Worm (Caenorhabditis elegans): ENCODE results near the gene T05G5.1.

The T05G5.1 gene

ce11 chrIII:9697886-9698285 lies 45.3 kb downstream of the T05G5.1 start:
- TF ChIP-seq zag-1 (tag; optimal IDR thresholded peaks at IDR 0.05) (no peak), blmp-1 (tag; optimal IDR thresholded peaks at IDR 0.05) (peak; percentile 54), aha-1 (tag; optimal IDR thresholded peaks at IDR 0.05) (no peak), lin-35 (GFP tag; optimal IDR thresholded peaks at IDR 0.05) (peak in 1 of 2 experiments; percentile 29), snu-23 (GFP tag; optimal IDR thresholded peaks at IDR 0.05) (no peak), rnt-1 (tag; optimal IDR thresholded peaks at IDR 0.05) (peak; percentile 29), nhr-85 (tag) (peak; percentile 65), swsn-7 (tag; optimal IDR thresholded peaks at IDR 0.05) (no peak)

- TF ChIP-seq nhr-85 (tag), result no peak
- no peak for TF ChIP-seq zag-1 (tag; optimal IDR thresholded peaks at IDR 0.05)
- peak; percentile 78 for TF ChIP-seq snu-23 (GFP tag; optimal IDR thresholded peaks at IDR 0.05)
- peak; percentile 60 for TF ChIP-seq nhr-20 (tag; optimal IDR thresholded peaks at IDR 0.05)
- TF ChIP-seq pag-3 (tag; optimal IDR thresholded peaks at IDR 0.05; ENCODE audit: borderline replicate concordance, insufficient read depth), result no peak
- TF ChIP-seq ets-5 (GFP tag; IDR thresholded peaks at IDR 0.05), result no peak
- peak; percentile 68 for TF ChIP-seq swsn-7 (tag; optimal IDR thresholded peaks at IDR 0.05)
- peak; percentile 59 for TF ChIP-seq nhr-47 (tag; optimal IDR thresholded peaks at IDR 0.05)
- peak; percentile 76 for TF ChIP-seq nhr-71 (tag; optimal IDR thresholded peaks at IDR 0.05)
- peak; percentile 42 for TF ChIP-seq dsc-1 (tag; optimal IDR thresholded peaks at IDR 0.05)
- TF ChIP-seq pax-3 (tag; optimal IDR thresholded peaks at IDR 0.05), result no peak
- TF ChIP-seq C16A3.4 (tag; optimal IDR thresholded peaks at IDR 0.05), result peak; percentile 48
- peak; percentile 49 for TF ChIP-seq blmp-1 (tag; optimal IDR thresholded peaks at IDR 0.05)
- peak; percentile 2 for TF ChIP-seq egl-13 (tag; optimal IDR thresholded peaks at IDR 0.05)
- TF ChIP-seq pqm-1 (tag; optimal IDR thresholded peaks at IDR 0.05), result no peak
- peak; percentile 17 to 71 for TF ChIP-seq lsy-2 (tag; optimal IDR thresholded peaks at IDR 0.05)
- TF ChIP-seq sox-4 (tag; optimal IDR thresholded peaks at IDR 0.05), result peak; percentile 14
- TF ChIP-seq ceh-82 (tag; optimal IDR thresholded peaks at IDR 0.05), result peak in 2 of 3 experiments; percentile 22 to 60
- peak; percentile 21 for TF ChIP-seq mep-1 (tag; optimal IDR thresholded peaks at IDR 0.05)
- TF ChIP-seq lin-14 (GFP tag; optimal IDR thresholded peaks at IDR 0.05), result peak; percentile 92
- TF ChIP-seq nhr-90 (tag; optimal IDR thresholded peaks at IDR 0.05; ENCODE audit: poor library complexity), result peak; percentile 0
- peak; percentile 17 for TF ChIP-seq unc-86 (tag; optimal IDR thresholded peaks at IDR 0.05)
- no peak for TF ChIP-seq ceh-63 (GFP tag; optimal IDR thresholded peaks at IDR 0.05)
- TF ChIP-seq fkh-8 (tag; optimal IDR thresholded peaks at IDR 0.05), result peak; percentile 72
- TF ChIP-seq fos-1 (tag; optimal IDR thresholded peaks at IDR 0.05), result peak; percentile 40
- no peak for TF ChIP-seq nhr-11 (tag; optimal IDR thresholded peaks at IDR 0.05)
- peak in 1 of 2 experiments; percentile 63 for TF ChIP-seq mdl-1 (tag; optimal IDR thresholded peaks at IDR 0.05)
- no peak for TF ChIP-seq ceh-90 (tag; optimal IDR thresholded peaks at IDR 0.05)
- TF ChIP-seq tbx-2 (tag; optimal IDR thresholded peaks at IDR 0.05), result peak; percentile 40
- peak; percentile 26 to 61 for TF ChIP-seq lin-35 (GFP tag; optimal IDR thresholded peaks at IDR 0.05)
- no peak for TF ChIP-seq nhr-84 (tag; optimal IDR thresholded peaks at IDR 0.05)
- peak; percentile 77 for TF ChIP-seq rnt-1 (tag; optimal IDR thresholded peaks at IDR 0.05)
- peak; percentile 49 to 64 for TF ChIP-seq efl-1 (optimal IDR thresholded peaks at IDR 0.05)
- TF ChIP-seq efl-1 (GFP tag; optimal IDR thresholded peaks at IDR 0.05 in 1 of 2), result peak in 1 of 2 experiments; percentile 83
- peak; percentile 31 to 56 (median 39) for TF ChIP-seq dpl-1 (GFP tag; optimal IDR thresholded peaks at IDR 0.05)
- peak; percentile 11 for TF ChIP-seq nhr-77 (tag; optimal IDR thresholded peaks at IDR 0.05)
- peak; percentile 29 for TF ChIP-seq fkh-10 (GFP tag; optimal IDR thresholded peaks at IDR 0.05)
- no peak for TF ChIP-seq irx-1 (tag; optimal IDR thresholded peaks at IDR 0.05)
- peak; percentile 63 for TF ChIP-seq unc-130 (tag; optimal IDR thresholded peaks at IDR 0.05)
- TF ChIP-seq ztf-4 (tag; optimal IDR thresholded peaks at IDR 0.05), result peak; percentile 38
- peak; percentile 50 for TF ChIP-seq xbp-1 (tag; optimal IDR thresholded peaks at IDR 0.05)
- TF ChIP-seq snpc-4 (tag; optimal IDR thresholded peaks at IDR 0.05), result peak; percentile 45
Observed at ce11 chrIII:9697323-9697722, 45.8 kb downstream of the T05G5.1 start.
